Fruit fly (Drosophila melanogaster): ENCODE results near the gene CG14074.

The CG14074 gene

dm6 chr3L:18848436-18848835 is 17.6 kb upstream of the CG14074 start (continued):
- TF ChIP-seq CG15011 (GFP tag; optimal IDR thresholded peaks at IDR 0.05): peak; percentile 27
- no peak for TF ChIP-seq danr (GFP tag; IDR thresholded peaks at IDR 0.05)
- peak; percentile 57 for TF ChIP-seq Hr3 (GFP tag; optimal IDR thresholded peaks at IDR 0.05)
- no peak for TF ChIP-seq CG6175 (GFP tag; IDR thresholded peaks at IDR 0.05)
- TF ChIP-seq eyg (GFP tag; optimal IDR thresholded peaks at IDR 0.05): peak; percentile 69
- peak; percentile 61 for TF ChIP-seq Vsx1 (GFP tag; optimal IDR thresholded peaks at IDR 0.05)
- no peak for TF ChIP-seq GATAe (GFP tag; conservative IDR thresholded peaks at IDR 0.05)
- peak; percentile 80; the same call in 2 of the 4 replicates for TF ChIP-seq chinmo (GFP tag; IDR thresholded peaks at IDR 0.05; ENCODE audit: partially characterized antibody)
- TF ChIP-seq tap (tag; optimal IDR thresholded peaks at IDR 0.05): peak; percentile 30
- no peak for TF ChIP-seq CG6689 (GFP tag; IDR thresholded peaks at IDR 0.05)
- peak; percentile 65 for TF ChIP-seq CG12769 (tag; optimal IDR thresholded peaks at IDR 0.05)
- TF ChIP-seq CG6654 (GFP tag; optimal IDR thresholded peaks at IDR 0.05): no peak
- TF ChIP-seq CG1603 (tag; optimal IDR thresholded peaks at IDR 0.05): peak; percentile 78
- no peak for TF ChIP-seq sd (tag; optimal IDR thresholded peaks at IDR 0.05)
- peak; percentile 95 for TF ChIP-seq sens (GFP tag)
- peak; percentile 44 for TF ChIP-seq CG10462 (GFP tag; optimal IDR thresholded peaks at IDR 0.05)
- peak; percentile 21 for TF ChIP-seq CG1602 (GFP tag; optimal IDR thresholded peaks at IDR 0.05)
- peak; percentile 59 for TF ChIP-seq CG18619 (GFP tag; optimal IDR thresholded peaks at IDR 0.05)
- peak; percentile 49 for TF ChIP-seq dmrt11E (tag; optimal IDR thresholded peaks at IDR 0.05)
- peak; percentile 8 for TF ChIP-seq CG34376 (GFP tag; optimal IDR thresholded peaks at IDR 0.05)
- TF ChIP-seq Stat92E (GFP tag; optimal IDR thresholded peaks at IDR 0.05): no peak
- TF ChIP-seq CG3995 (GFP tag; optimal IDR thresholded peaks at IDR 0.05): peak; percentile 66
- TF ChIP-seq CG7556 (GFP tag; optimal IDR thresholded peaks at IDR 0.05): no peak
- no peak; the same call in 1 of the 2 replicates for TF ChIP-seq HLH3B (GFP tag; IDR thresholded peaks at IDR 0.05)
- TF ChIP-seq tio (GFP tag; optimal IDR thresholded peaks at IDR 0.05): peak; percentile 33
- TF ChIP-seq Aef1 (GFP tag; IDR thresholded peaks at IDR 0.05): no peak; the same call in 2 of the 3 replicates
- TF ChIP-seq Hey (tag; optimal IDR thresholded peaks at IDR 0.05): no peak
- TF ChIP-seq klu (GFP tag; IDR thresholded peaks at IDR 0.05): no peak
- peak; percentile 64 for TF ChIP-seq CG15514 (GFP tag; optimal IDR thresholded peaks at IDR 0.05)
- TF ChIP-seq Sry-δ (GFP tag; optimal IDR thresholded peaks at IDR 0.05): peak; percentile 38
- TF ChIP-seq Hr51 (GFP tag; optimal IDR thresholded peaks at IDR 0.05): peak in 1 of 2 experiments; percentile 77
- no peak; the same call in 1 of the 2 replicates for TF ChIP-seq CG10366 (GFP tag; IDR thresholded peaks at IDR 0.05)
- peak; percentile 27 for TF ChIP-seq CG8924 (tag; optimal IDR thresholded peaks at IDR 0.05)
- peak; percentile 5 for TF ChIP-seq CG7928 (GFP tag; optimal IDR thresholded peaks at IDR 0.05)
- TF ChIP-seq CG5245 (GFP tag; optimal IDR thresholded peaks at IDR 0.05): peak; percentile 57
- TF ChIP-seq CG32772 (GFP tag; IDR thresholded peaks at IDR 0.05): no peak
- TF ChIP-seq ranshi (GFP tag; IDR thresholded peaks at IDR 0.05): no peak; the same call in 1 of the 2 replicates
- TF ChIP-seq CG4730 (GFP tag; IDR thresholded peaks at IDR 0.05): no peak; the same call in 1 of the 2 replicates
- TF ChIP-seq CG31388 (GFP tag; optimal IDR thresholded peaks at IDR 0.05): no peak
- TF ChIP-seq bsh (GFP tag; optimal IDR thresholded peaks at IDR 0.05): no peak
- TF ChIP-seq CG7839 (tag; optimal IDR thresholded peaks at IDR 0.05): no peak
- TF ChIP-seq fru (optimal IDR thresholded peaks at IDR 0.05): no peak
- TF ChIP-seq ci (GFP tag; IDR thresholded peaks at IDR 0.05): no peak
- no peak for TF ChIP-seq Antp (GFP tag; optimal IDR thresholded peaks at IDR 0.05)
- peak; percentile 72 for TF ChIP-seq lilli (GFP tag; optimal IDR thresholded peaks at IDR 0.05)
- TF ChIP-seq CG12659 (GFP tag; optimal IDR thresholded peaks at IDR 0.05): peak; percentile 62
- no peak for TF ChIP-seq Hmr (GFP tag; optimal IDR thresholded peaks at IDR 0.05)
- TF ChIP-seq ssp (GFP tag; IDR thresholded peaks at IDR 0.05): no peak
- TF ChIP-seq vfl (GFP tag; optimal IDR thresholded peaks at IDR 0.05): peak; percentile 43
- no peak for TF ChIP-seq NFAT (GFP tag; IDR thresholded peaks at IDR 0.05)
- peak; percentile 82; the same call in 1 of the 2 replicates for TF ChIP-seq vvl (GFP tag; IDR thresholded peaks at IDR 0.05)
